Worm (Caenorhabditis elegans): Measurements from ENCODE around the gene F53A9.8.

DNA sequence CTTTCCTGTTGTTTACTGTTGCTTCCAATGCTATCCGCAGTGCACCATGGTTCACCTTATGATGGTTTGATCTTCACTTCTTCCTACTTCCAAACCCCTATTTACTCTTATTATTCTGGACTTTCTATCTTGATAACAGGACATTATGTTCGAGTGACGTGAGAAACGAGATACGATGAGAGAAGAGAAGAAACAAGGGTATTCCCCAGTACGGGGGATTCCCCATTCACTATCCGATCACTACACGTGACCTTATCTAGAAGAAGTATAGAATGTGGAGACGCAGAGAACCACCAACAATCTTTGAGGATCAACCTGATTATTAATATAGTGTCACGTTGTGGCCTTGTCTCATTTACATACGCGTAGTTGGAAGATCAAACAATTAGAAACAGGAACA lies 33.8 kb upstream of the F53A9.8 start:
- TF ChIP-seq hlh-6 (tag; optimal IDR thresholded peaks at IDR 0.05) (no peak), ama-1 (optimal IDR thresholded peaks at IDR 0.05) (no peak), rnt-1 (tag; optimal IDR thresholded peaks at IDR 0.05) (no peak), ceh-48 (tag; optimal IDR thresholded peaks at IDR 0.05) (no peak), unc-86 (tag; optimal IDR thresholded peaks at IDR 0.05) (no peak), ceh-2 (tag; optimal IDR thresholded peaks at IDR 0.05) (no peak), pha-2 (tag; optimal IDR thresholded peaks at IDR 0.05) (no peak), pqm-1 (tag; optimal IDR thresholded peaks at IDR 0.05) (no peak), dmd-4 (tag; optimal IDR thresholded peaks at IDR 0.05; ENCODE audit: borderline replicate concordance) (no peak), unc-55 (GFP tag; optimal IDR thresholded peaks at IDR 0.05) (no peak)

Measured in whole organism, late embryonic.